Fruit fly (Drosophila melanogaster) S2 (cell line): Measurements from ENCODE around the gene CG13737.

Experiments
- CG8478 ChIP-seq: fragments of >200 bp; optimal IDR thresholded peaks from 2 replicates; lab custom pipeline; 2018
- CTCF ChIP-seq, 2 experiments: fragments of >200 bp; optimal IDR thresholded peaks; 2 replicates each; lab custom pipeline; 2018

The CG13737 gene

dm6 chr3L:13878729-13879128 is at the start of gene CG13737:
TSS of gene CG13737 (plus strand) at chr3L:13878994.
- TF ChIP-seq CTCF (optimal IDR thresholded peaks at IDR 0.05; lab: Kevin White, UChicago) (no peak), CG8478 (lab: Kevin White, UChicago) (no peak)

dm6 chr3L:13837456-13837855 is 41.3 kb upstream of the CG13737 start, which contains the start of gene CG43184:
TSS of gene CG43184 (plus strand) at chr3L:13837756.
- TF ChIP-seq CG8478 (lab: Kevin White, UChicago) (no peak), CTCF (optimal IDR thresholded peaks at IDR 0.05; lab: Kevin White, UChicago) (no peak)

dm6 chr3L:13840731-13841130 is 38.1 kb upstream of the CG13737 start:
- TF ChIP-seq CTCF (optimal IDR thresholded peaks at IDR 0.05; lab: Kevin White, UChicago): no peak
- no peak for TF ChIP-seq CG8478 (lab: Kevin White, UChicago)

dm6 chr3L:13842140-13842539 is 36.7 kb upstream of the CG13737 start, which contains the start of gene CG8757:
TSS of gene CG8757 (minus strand) at chr3L:13842240.
- TF ChIP-seq CTCF (optimal IDR thresholded peaks at IDR 0.05; lab: Kevin White, UChicago) (no peak), CG8478 (lab: Kevin White, UChicago) (no peak)

- TF ChIP-seq CTCF (optimal IDR thresholded peaks at IDR 0.05; lab: Kevin White, UChicago): no peak
- no peak for TF ChIP-seq CG8478 (lab: Kevin White, UChicago)
Measured at dm6 chr3L:13842917-13843316, 35.9 kb upstream of the CG13737 start, which contains the start of gene CG8750. TSS of gene CG8750 (minus strand) at chr3L:13843017.

- TF ChIP-seq CTCF (optimal IDR thresholded peaks at IDR 0.05; lab: Kevin White, UChicago) (no peak), CG8478 (lab: Kevin White, UChicago) (no peak)
Measured at dm6 chr3L:13843356-13843755, 35.4 kb upstream of the CG13737 start, which contains the start of gene Tsp68C. TSS of gene Tsp68C (plus strand) at chr3L:13843656.

- TF ChIP-seq CTCF (optimal IDR thresholded peaks at IDR 0.05; lab: Kevin White, UChicago) (peak; percentile 98 to 99), CG8478 (lab: Kevin White, UChicago) (no peak)
Measured at dm6 chr3L:13845292-13845691, 33.5 kb upstream of the CG13737 start.

dm6 chr3L:13845754-13846153 is 33.0 kb upstream of the CG13737 start, which contains the start of gene Hml:
TSS of gene Hml (plus strand) at chr3L:13846054.
- TF ChIP-seq CTCF (optimal IDR thresholded peaks at IDR 0.05; lab: Kevin White, UChicago) (no peak), CG8478 (lab: Kevin White, UChicago) (no peak)

- peak; percentile 35 to 68 for TF ChIP-seq CTCF (optimal IDR thresholded peaks at IDR 0.05; lab: Kevin White, UChicago)
- no peak for TF ChIP-seq CG8478 (lab: Kevin White, UChicago)
Measured at dm6 chr3L:13859688-13860373, 19.0 kb upstream of the CG13737 start.

dm6 chr3L:13862403-13862802 is 16.4 kb upstream of the CG13737 start:
- TF ChIP-seq CTCF (optimal IDR thresholded peaks at IDR 0.05; lab: Kevin White, UChicago): no peak
- no peak for TF ChIP-seq CG8478 (lab: Kevin White, UChicago)

- TF ChIP-seq CG8478 (lab: Kevin White, UChicago) (no peak), CTCF (optimal IDR thresholded peaks at IDR 0.05; lab: Kevin White, UChicago) (no peak)
Measured at dm6 chr3L:13863365-13863775, 15.4 kb upstream of the CG13737 start.

- TF ChIP-seq CG8478 (lab: Kevin White, UChicago): no peak
- no peak for TF ChIP-seq CTCF (optimal IDR thresholded peaks at IDR 0.05; lab: Kevin White, UChicago)
Measured at dm6 chr3L:13864568-13864967, 14.2 kb upstream of the CG13737 start.

dm6 chr3L:13865484-13865883 is 13.3 kb upstream of the CG13737 start:
- TF ChIP-seq CTCF (optimal IDR thresholded peaks at IDR 0.05; lab: Kevin White, UChicago): no peak
- no peak for TF ChIP-seq CG8478 (lab: Kevin White, UChicago)

- TF ChIP-seq CG8478 (lab: Kevin White, UChicago) (no peak), CTCF (optimal IDR thresholded peaks at IDR 0.05; lab: Kevin White, UChicago) (no peak)
Measured at dm6 chr3L:13866270-13866669, 12.5 kb upstream of the CG13737 start.

- TF ChIP-seq CG8478 (lab: Kevin White, UChicago) (no peak), CTCF (optimal IDR thresholded peaks at IDR 0.05; lab: Kevin White, UChicago) (no peak)
Measured at dm6 chr3L:13866780-13867179, 12.0 kb upstream of the CG13737 start, which contains the start of gene CG8745. TSS of gene CG8745 (minus strand) at chr3L:13866905.

- TF ChIP-seq CTCF (optimal IDR thresholded peaks at IDR 0.05; lab: Kevin White, UChicago) (no peak), CG8478 (lab: Kevin White, UChicago) (no peak)
Measured at dm6 chr3L:13876967-13877366, 1.8 kb upstream of the CG13737 start.
